Fruit fly (Drosophila melanogaster): ENCODE data around the gene CG33777.

Gene CG33777

DNA sequence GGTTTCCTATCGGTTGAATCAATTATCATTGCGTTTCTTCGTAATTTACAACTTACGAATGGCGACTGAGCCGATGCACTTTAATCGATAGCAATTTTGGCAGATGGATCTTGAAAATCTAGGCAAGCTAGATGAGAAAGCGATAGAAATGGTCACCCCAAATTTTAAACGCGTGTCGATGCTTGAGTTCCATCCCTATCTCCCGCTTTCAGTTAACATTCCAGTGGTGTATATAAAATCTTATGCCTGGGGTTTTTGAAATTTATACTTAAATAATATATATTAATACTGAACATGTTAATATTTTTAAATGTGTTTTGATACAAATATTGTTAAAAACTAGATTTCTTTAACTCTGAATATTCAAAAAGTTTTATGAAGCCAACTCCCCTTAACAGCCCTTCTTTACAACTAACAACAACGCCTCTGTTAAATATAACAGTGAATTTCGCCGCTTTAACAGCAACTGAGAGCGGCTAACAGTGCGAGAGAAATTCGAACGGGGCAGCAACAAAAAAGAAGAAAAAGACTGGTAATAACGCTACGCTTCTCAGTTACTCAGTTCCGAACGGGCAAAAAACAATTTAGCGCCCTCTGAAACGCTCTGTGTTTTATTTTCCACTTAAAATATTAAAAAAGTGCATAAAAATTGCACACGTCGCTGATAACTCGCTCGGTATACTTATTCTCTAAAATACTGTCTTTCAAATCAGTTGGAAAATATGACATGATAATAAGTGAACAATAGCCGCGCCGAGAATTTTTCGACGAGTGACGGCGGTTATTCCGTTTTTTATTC, 13.3 kb downstream of the CG33777 start, which contains the start of gene CG11357 (continued):
- TF ChIP-seq peb (GFP tag; IDR thresholded peaks at IDR 0.05) (peak; percentile 98), lab (GFP tag; optimal IDR thresholded peaks at IDR 0.05) (peak; percentile 99), HLH3B (GFP tag; IDR thresholded peaks at IDR 0.05) (peak; percentile 99), tx (GFP tag; optimal IDR thresholded peaks at IDR 0.05) (peak; percentile 64), CG17328 (GFP tag; IDR thresholded peaks at IDR 0.05) (peak; percentile 98), CG13624 (GFP tag; optimal IDR thresholded peaks at IDR 0.05) (peak; percentile 88), Hr39 (optimal IDR thresholded peaks at IDR 0.05) (no peak), Jarid2 (GFP tag; optimal IDR thresholded peaks at IDR 0.05) (peak; percentile 84), Ssrp (tag; optimal IDR thresholded peaks at IDR 0.05) (peak; percentile 98), Nf-YA (GFP tag; IDR thresholded peaks at IDR 0.05) (peak; percentile 98), CG16863 (GFP tag; optimal IDR thresholded peaks at IDR 0.05) (peak; percentile 73), CG6854 (GFP tag; optimal IDR thresholded peaks at IDR 0.05) (peak; percentile 96), CG16815 (GFP tag; optimal IDR thresholded peaks at IDR 0.05) (peak; percentile 94), CG7839 (tag; optimal IDR thresholded peaks at IDR 0.05) (peak; percentile 99), pb (GFP tag; optimal IDR thresholded peaks at IDR 0.05) (peak; percentile 50), CG13123 (GFP tag; optimal IDR thresholded peaks at IDR 0.05) (peak; percentile 94), CG7786 (GFP tag; optimal IDR thresholded peaks at IDR 0.05) (peak; percentile 79), fu2 (GFP tag; optimal IDR thresholded peaks at IDR 0.05) (peak; percentile 73), pzg (GFP tag; optimal IDR thresholded peaks at IDR 0.05) (peak; percentile 50), CG9817 (tag; optimal IDR thresholded peaks at IDR 0.05) (peak; percentile 99), Six4 (GFP tag; optimal IDR thresholded peaks at IDR 0.05) (peak; percentile 93), CG4820 (GFP tag; optimal IDR thresholded peaks at IDR 0.05) (peak; percentile 91), hth (optimal IDR thresholded peaks at IDR 0.05) (no peak), hb (GFP tag; IDR thresholded peaks at IDR 0.05; ENCODE audit: partially characterized antibody) (peak; percentile 70), Pdp1 (GFP tag; optimal IDR thresholded peaks at IDR 0.05) (peak; percentile 80), CG11560 (tag; IDR thresholded peaks at IDR 0.05) (peak; percentile 93), wek (GFP tag; optimal IDR thresholded peaks at IDR 0.05) (peak; percentile 84), CG1647 (GFP tag; optimal IDR thresholded peaks at IDR 0.05) (peak; percentile 80), CG14050 (GFP tag; IDR thresholded peaks at IDR 0.05) (peak; percentile 98), Poxn (GFP tag; IDR thresholded peaks at IDR 0.05) (peak; percentile 95), gro (GFP tag; optimal IDR thresholded peaks at IDR 0.05) (peak; percentile 84), Oli (tag; optimal IDR thresholded peaks at IDR 0.05) (peak; percentile 99), grn (GFP tag; optimal IDR thresholded peaks at IDR 0.05) (peak; percentile 34), pros (GFP tag; optimal IDR thresholded peaks at IDR 0.05) (peak; percentile 53), pita (GFP tag; optimal IDR thresholded peaks at IDR 0.05) (no peak), wor (GFP tag; IDR thresholded peaks at IDR 0.05) (peak; percentile 96), CG15514 (GFP tag; optimal IDR thresholded peaks at IDR 0.05) (peak; percentile 94), CG17568 (GFP tag; optimal IDR thresholded peaks at IDR 0.05) (peak; percentile 98), chn (GFP tag; optimal IDR thresholded peaks at IDR 0.05) (peak; percentile 81), CG18476 (GFP tag; optimal IDR thresholded peaks at IDR 0.05) (peak; percentile 89), CG6791 (GFP tag; IDR thresholded peaks at IDR 0.05; ENCODE audit: partially characterized antibody) (peak; percentile 87), esg (GFP tag; conservative IDR thresholded peaks at IDR 0.05) (peak; percentile 98), H2.0 (GFP tag; IDR thresholded peaks at IDR 0.05) (peak; percentile 98), Dbx (GFP tag; IDR thresholded peaks at IDR 0.05) (peak; percentile 99), shn (GFP tag; optimal IDR thresholded peaks at IDR 0.05) (peak; percentile 50), CG12155 (GFP tag; optimal IDR thresholded peaks at IDR 0.05) (peak; percentile 95), sd (tag; optimal IDR thresholded peaks at IDR 0.05) (peak; percentile 97), row (GFP tag; IDR thresholded peaks at IDR 0.05) (peak; percentile 99), Rx (GFP tag; IDR thresholded peaks at IDR 0.05) (peak; percentile 96), z (GFP tag; IDR thresholded peaks at IDR 0.05) (peak; percentile 78; the same call in 2 of the 3 replicates)

All from whole organism, embryonic.